Fruit fly (Drosophila melanogaster) whole organism, embryonic: ENCODE measurements around the gene nAChRalpha6.
A peak's percentile ranks its signal among the peaks of the same experiment; 100 is the strongest.

Source experiments
- Asciz ChIP-seq: fragments of 200-800 bp; sonication (Bioruptor generic); optimal IDR thresholded peaks from 2 replicates; lab custom pipeline; 2017; ENCODE audit warnings: missing biosample characterization, mild to moderate bottlenecking, missing genetic modification characterization, missing genetic modification reagents
- CG1233 ChIP-seq: fragments of 200-800 bp; sonication (Bioruptor generic); optimal IDR thresholded peaks from 4 replicates; lab custom pipeline; 2018; ENCODE audit warnings: missing biosample characterization, mild to moderate bottlenecking, missing genetic modification characterization
- CG12744 ChIP-seq: fragments of 200-800 bp; sonication (Bioruptor generic); optimal IDR thresholded peaks from 2 replicates; lab custom pipeline; 2016; ENCODE audit warnings: missing biosample characterization, missing genetic modification characterization
- CG13424 ChIP-seq: fragments of 200-800 bp; sonication (Bioruptor generic); optimal IDR thresholded peaks from 2 replicates; lab custom pipeline; 2019; ENCODE audit warnings: missing biosample characterization, mild to moderate bottlenecking, missing genetic modification characterization, moderate library complexity
- CG14050 ChIP-seq: fragments of 200-800 bp; sonication (Bioruptor generic); IDR thresholded peaks from 3 replicates; pipeline ENCODE4 v1.3.6; 2022; ENCODE audit warnings: missing biosample characterization, missing genetic modification characterization
- CG15696 ChIP-seq: fragments of 200-800 bp; sonication (Bioruptor generic); optimal IDR thresholded peaks from 2 replicates; lab custom pipeline; 2019; ENCODE audit warnings: missing biosample characterization, mild to moderate bottlenecking, missing genetic modification characterization, moderate library complexity
- CG16779 ChIP-seq: fragments of 200-800 bp; sonication (Bioruptor generic); IDR thresholded peaks from 2 replicates; pipeline ENCODE4 v1.3.6; 2022; ENCODE audit warnings: missing biosample characterization, missing genetic modification characterization
- CG16863 ChIP-seq: fragments of 200-800 bp; sonication (Bioruptor generic); optimal IDR thresholded peaks from 3 replicates; lab custom pipeline; 2016; ENCODE audit warnings: missing biosample characterization, missing genetic modification characterization
- CG17568 ChIP-seq: fragments of 200-800 bp; sonication (Bioruptor generic); optimal IDR thresholded peaks from 2 replicates; lab custom pipeline; 2018; ENCODE audit warnings: missing biosample characterization, mild to moderate bottlenecking, missing genetic modification characterization, moderate library complexity
- CG17829 ChIP-seq: fragments of 200-800 bp; optimal IDR thresholded peaks from 2 replicates; lab custom pipeline; 2019; ENCODE audit warnings: missing biosample characterization, mild to moderate bottlenecking, missing genetic modification characterization, moderate library complexity
- CG2202 ChIP-seq: fragments of 200-800 bp; sonication (Bioruptor generic); optimal IDR thresholded peaks from 2 replicates; lab custom pipeline; 2018; ENCODE audit warnings: missing biosample characterization, mild to moderate bottlenecking, missing genetic modification characterization
- CG2678 ChIP-seq: fragments of 200-800 bp; sonication (Bioruptor generic); optimal IDR thresholded peaks from 3 replicates; lab custom pipeline; 2019; ENCODE audit warnings: missing biosample characterization, mild to moderate bottlenecking, missing genetic modification characterization, moderate library complexity
- CG2875 ChIP-seq: fragments of 200-800 bp; sonication (Bioruptor generic); optimal IDR thresholded peaks from 2 replicates; lab custom pipeline; 2017; ENCODE audit warnings: missing biosample characterization, mild to moderate bottlenecking, missing genetic modification characterization, missing genetic modification reagents
- CG32767 ChIP-seq: fragments of 200-800 bp; sonication (Bioruptor generic); IDR thresholded peaks from 2 replicates; pipeline ENCODE4 v1.3.6; 2022; ENCODE audit warnings: missing biosample characterization, missing genetic modification characterization
- CG32772 ChIP-seq: fragments of 200-800 bp; sonication (Bioruptor generic); IDR thresholded peaks from 2 replicates; pipeline ENCODE4 v1.3.6; 2022; ENCODE audit warnings: missing biosample characterization, missing genetic modification characterization
- CG33557 ChIP-seq: fragments of 200-800 bp; sonication (Bioruptor generic); optimal IDR thresholded peaks from 2 replicates; lab custom pipeline; 2019; ENCODE audit warnings: missing biosample characterization, mild to moderate bottlenecking, missing genetic modification characterization, moderate library complexity
- CG3726 ChIP-seq: fragments of 200-800 bp; sonication (Bioruptor generic); IDR thresholded peaks from 3 replicates; pipeline ENCODE4, ENCODE4 v1.3.6; 2022; ENCODE audit warnings: missing biosample characterization, missing genetic modification characterization
- CG6272 ChIP-seq: fragments of 200-800 bp; sonication (Bioruptor generic); IDR thresholded peaks from 2 replicates; pipeline ENCODE4 v1.3.6; 2022; ENCODE audit warnings: missing biosample characterization, missing genetic modification characterization
- CG7745 ChIP-seq: fragments of 200-800 bp; sonication (Bioruptor generic); optimal IDR thresholded peaks from 2 replicates; lab custom pipeline; 2018; ENCODE audit warnings: missing biosample characterization, mild to moderate bottlenecking, missing genetic modification characterization, moderate library complexity
- CG7786 ChIP-seq: fragments of 200-800 bp; sonication (Bioruptor generic); optimal IDR thresholded peaks from 2 replicates; lab custom pipeline; 2016; ENCODE audit warnings: missing biosample characterization, missing genetic modification characterization
- CG8290 ChIP-seq, 3 experiments: fragments of 200-800 bp; sonication (Bioruptor generic); optimal IDR thresholded peaks; 2 replicates each; lab custom pipeline; 2016 to 2019; ENCODE audit warnings: missing biosample characterization in 3 of 3, missing genetic modification characterization in 3 of 3, mild to moderate bottlenecking in 2 of 3, moderate library complexity in 1 of 3
- CoRest ChIP-seq: fragments of 200-800 bp; sonication (Bioruptor generic); optimal IDR thresholded peaks from 3 replicates; lab custom pipeline; 2018; ENCODE audit warnings: missing biosample characterization, mild to moderate bottlenecking, missing genetic modification characterization, moderate library complexity
- D19B ChIP-seq: fragments of 200-800 bp; sonication (Bioruptor generic); optimal IDR thresholded peaks from 2 replicates; lab custom pipeline; 2017; ENCODE audit warnings: missing biosample characterization, mild to moderate bottlenecking, missing genetic modification characterization
- ERR ChIP-seq: fragments of 200-800 bp; sonication (Bioruptor generic); optimal IDR thresholded peaks from 2 replicates; lab custom pipeline; 2016; ENCODE audit warnings: missing biosample characterization, missing genetic modification characterization
- Fer3 ChIP-seq: fragments of 200-800 bp; sonication (Bioruptor generic); optimal IDR thresholded peaks from 2 replicates; lab custom pipeline; 2018; ENCODE audit warnings: missing biosample characterization, mild to moderate bottlenecking, missing genetic modification characterization, moderate library complexity
- HLH4C ChIP-seq: fragments of 200-800 bp; sonication (Bioruptor generic); IDR thresholded peaks from 3 replicates; pipeline ENCODE4 v1.3.6; 2022; ENCODE audit warnings: missing biosample characterization, missing genetic modification characterization; ENCODE audit not compliant: partially characterized antibody
- NC2α ChIP-seq: fragments of 200-800 bp; sonication (Bioruptor generic); optimal IDR thresholded peaks from 2 replicates; lab custom pipeline; 2016; ENCODE audit warnings: missing biosample characterization, missing genetic modification characterization
- Rx ChIP-seq: fragments of 200-800 bp; sonication (Bioruptor generic); IDR thresholded peaks from 2 replicates; pipeline ENCODE4 v1.3.6; 2022; ENCODE audit warnings: missing biosample characterization, missing genetic modification characterization
- aop ChIP-seq: fragments of 200-800 bp; sonication (Bioruptor generic); IDR thresholded peaks from 2 replicates; pipeline ENCODE4 v1.3.6; 2022; ENCODE audit warnings: missing biosample characterization, missing genetic modification characterization
- bab2 ChIP-seq: fragments of 200-800 bp; sonication (Bioruptor generic); optimal IDR thresholded peaks from 2 replicates; lab custom pipeline; 2016; ENCODE audit warnings: missing biosample characterization, missing genetic modification characterization
- br ChIP-seq: fragments of >200 bp; optimal IDR thresholded peaks from 2 replicates; lab custom pipeline; 2017
- cato ChIP-seq: fragments of 200-800 bp; sonication (Bioruptor generic); optimal IDR thresholded peaks from 2 replicates; lab custom pipeline; 2016; ENCODE audit warnings: missing biosample characterization, missing genetic modification characterization, borderline replicate concordance
- ci ChIP-seq: fragments of 200-800 bp; sonication (Bioruptor generic); IDR thresholded peaks from 3 replicates; pipeline ENCODE4 v1.3.6; 2022; ENCODE audit warnings: missing biosample characterization, missing genetic modification characterization
- crp ChIP-seq, 2 experiments: fragments of 200-800 bp; sonication (Bioruptor generic); optimal IDR thresholded peaks; 2 replicates in 1 of 2; 3 replicates in 1 of 2; lab custom pipeline; 2017; ENCODE audit warnings: missing biosample characterization in 2 of 2, missing genetic modification characterization in 2 of 2, mild to moderate bottlenecking in 1 of 2, moderate library complexity in 1 of 2
- dati ChIP-seq: fragments of 200-800 bp; sonication (Bioruptor generic); IDR thresholded peaks from 2 replicates; pipeline ENCODE4 v1.3.6; 2022; ENCODE audit warnings: missing biosample characterization, missing genetic modification characterization
- gsb ChIP-seq: fragments of 200-800 bp; sonication (Bioruptor generic); IDR thresholded peaks from 2 replicates; pipeline ENCODE4 v1.3.6; 2022; ENCODE audit warnings: missing biosample characterization, missing genetic modification characterization
- gsb-n ChIP-seq: fragments of 200-800 bp; sonication (Bioruptor generic); optimal IDR thresholded peaks from 3 replicates; lab custom pipeline; 2018; ENCODE audit warnings: missing biosample characterization, mild to moderate bottlenecking, missing genetic modification characterization
- hbn ChIP-seq: fragments of 200-800 bp; sonication (Bioruptor generic); IDR thresholded peaks from 2 replicates; pipeline ENCODE4 v1.3.6; 2022; ENCODE audit warnings: missing biosample characterization, missing genetic modification characterization; ENCODE audit not compliant: partially characterized antibody
- ind ChIP-seq: fragments of 200-800 bp; sonication (Bioruptor generic); optimal IDR thresholded peaks from 3 replicates; lab custom pipeline; 2016; ENCODE audit warnings: missing biosample characterization, missing genetic modification characterization
- inv ChIP-seq: fragments of 200-800 bp; sonication (Bioruptor generic); IDR thresholded peaks from 2 replicates; pipeline ENCODE4 v1.3.6; 2022; ENCODE audit warnings: missing biosample characterization, missing genetic modification characterization; ENCODE audit not compliant: partially characterized antibody
- odd ChIP-seq: fragments of 200-800 bp; sonication (Bioruptor generic); optimal IDR thresholded peaks from 2 replicates; lab custom pipeline; 2017; ENCODE audit warnings: missing biosample characterization, mild to moderate bottlenecking, missing genetic modification characterization
- p53 ChIP-seq: fragments of 200-800 bp; sonication (Bioruptor generic); optimal IDR thresholded peaks from 2 replicates; lab custom pipeline; 2016; ENCODE audit warnings: missing biosample characterization, missing genetic modification characterization
- peb ChIP-seq: fragments of 200-800 bp; sonication (Bioruptor generic); IDR thresholded peaks from 2 replicates; pipeline ENCODE4 v1.3.6; 2022; ENCODE audit warnings: missing biosample characterization, missing genetic modification characterization
- pho ChIP-seq: fragments of 200-800 bp; sonication (Bioruptor generic); optimal IDR thresholded peaks from 2 replicates; lab custom pipeline; 2016; ENCODE audit warnings: missing biosample characterization, missing genetic modification characterization
- pum ChIP-seq: fragments of 200-800 bp; sonication (Bioruptor generic); optimal IDR thresholded peaks from 2 replicates; lab custom pipeline; 2016; ENCODE audit warnings: missing biosample characterization, missing genetic modification characterization
- rib ChIP-seq: fragments of 200-800 bp; sonication (Bioruptor generic); IDR thresholded peaks from 2 replicates; pipeline ENCODE4 v1.3.6; 2022; ENCODE audit warnings: missing biosample characterization, missing genetic modification characterization
- slou ChIP-seq: fragments of 200-800 bp; sonication (Bioruptor generic); optimal IDR thresholded peaks from 3 replicates; lab custom pipeline; 2016; ENCODE audit warnings: missing biosample characterization, missing genetic modification characterization
- sob ChIP-seq: fragments of 200-800 bp; sonication (Bioruptor generic); IDR thresholded peaks from 2 replicates; pipeline ENCODE4 v1.3.6; 2022; ENCODE audit warnings: missing biosample characterization, missing genetic modification characterization
- tgo ChIP-seq: fragments of 200-800 bp; sonication (Bioruptor generic); IDR thresholded peaks from 3 replicates; pipeline ENCODE4 v1.3.6; 2022; ENCODE audit warnings: missing biosample characterization, missing genetic modification characterization
- tin ChIP-seq: fragments of 200-800 bp; sonication (Bioruptor generic); optimal IDR thresholded peaks from 3 replicates; lab custom pipeline; 2016; ENCODE audit warnings: missing biosample characterization, missing genetic modification characterization
- wek ChIP-seq: fragments of 200-800 bp; sonication (Bioruptor generic); optimal IDR thresholded peaks from 3 replicates; lab custom pipeline; 2018; ENCODE audit warnings: missing biosample characterization, mild to moderate bottlenecking, missing genetic modification characterization, moderate library complexity

The nAChRalpha6 gene

dm6 chr2L:9782176-9782581 is 103.9 kb downstream of the nAChRalpha6 start, which contains the start of gene IP3K1 (continued):
- TF ChIP-seq CoRest (no peak), CG3726 (no peak), pum (GFP tag; lab: Kevin White, UChicago) (no peak), tin (GFP tag; lab: Kevin White, UChicago) (no peak), br (lab: Kevin White, UChicago) (no peak), slou (no peak), rib (GFP tag; lab: Robert Waterston, UW) (peak; percentile 67), D19B (GFP tag; lab: Kevin White, UChicago) (no peak), CG17829 (tag; lab: Kevin White, UChicago) (peak; percentile 38), inv (GFP tag; lab: Robert Waterston, UW) (peak; percentile 39; the same call in 1 of the 2 replicates), CG15696 (no peak), pho (GFP tag; lab: Kevin White, UChicago) (no peak), NC2α (GFP tag; lab: Kevin White, UChicago) (peak; percentile 28), ERR (GFP tag; lab: Kevin White, UChicago) (peak; percentile 28), CG6272 (GFP tag; lab: Robert Waterston, UW) (no peak), HLH4C (GFP tag; lab: Robert Waterston, UW) (peak; percentile 35; the same call in 1 of the 3 replicates), wek (peak; percentile 24), CG7745 (tag; lab: Kevin White, UChicago) (no peak), CG2875 (peak; percentile 16), ci (GFP tag; lab: Robert Waterston, UW) (peak; percentile 73; the same call in 2 of the 3 replicates), Fer3 (tag; lab: Kevin White, UChicago) (no peak), gsb (GFP tag; lab: Robert Waterston, UW) (no peak), crp (GFP tag; optimal IDR thresholded peaks at IDR 0.05; lab: Kevin White, UChicago) (no peak), CG7786 (peak; percentile 8), p53 (GFP tag; lab: Kevin White, UChicago) (no peak), CG13424 (no peak), hbn (peak; percentile 51; the same call in 1 of the 2 replicates), CG14050 (no peak), peb (GFP tag; lab: Robert Waterston, UW) (no peak), cato (GFP tag; lab: Kevin White, UChicago) (no peak), tgo (no peak; the same call in 2 of the 3 replicates), CG32772 (GFP tag; lab: Robert Waterston, UW) (no peak), CG2678 (tag; lab: Kevin White, UChicago) (peak; percentile 35), gsb-n (tag; lab: Kevin White, UChicago) (peak; percentile 76), CG8290 (GFP tag; optimal IDR thresholded peaks at IDR 0.05; lab: Kevin White, UChicago) (peak; percentile 47), CG8290 (tag; optimal IDR thresholded peaks at IDR 0.05; lab: Kevin White, UChicago) (peak in 1 of 2 experiments; percentile 88), sob (peak; percentile 68; the same call in 1 of the 2 replicates), bab2 (GFP tag; lab: Kevin White, UChicago) (no peak), CG2202 (tag; lab: Kevin White, UChicago) (no peak), Asciz (GFP tag; lab: Kevin White, UChicago) (no peak), CG16863 (GFP tag; lab: Kevin White, UChicago) (no peak), CG12744 (GFP tag; lab: Kevin White, UChicago) (peak; percentile 16), CG33557 (GFP tag; lab: Kevin White, UChicago) (peak; percentile 14), odd (GFP tag; lab: Kevin White, UChicago) (peak; percentile 59), Rx (GFP tag; lab: Robert Waterston, UW) (no peak), CG1233 (GFP tag; lab: Kevin White, UChicago) (no peak), CG16779 (GFP tag; lab: Robert Waterston, UW) (peak; percentile 48; the same call in 1 of the 2 replicates), aop (GFP tag; lab: Robert Waterston, UW) (no peak), CG17568 (GFP tag; lab: Kevin White, UChicago) (peak; percentile 32), dati (no peak), CG32767 (GFP tag; lab: Robert Waterston, UW) (no peak), ind (GFP tag; lab: Kevin White, UChicago) (no peak)
